Fruit fly (Drosophila melanogaster) whole organism, embryonic: ENCODE measurements around the gene Apt1.

Experiments used
- Atf3 ChIP-seq: fragments of 200-800 bp; sonication (Bioruptor generic); optimal IDR thresholded peaks from 3 replicates; lab custom pipeline; 2016; ENCODE audit warnings: missing biosample characterization, missing genetic modification characterization
- CG10209 ChIP-seq: fragments of 200-800 bp; sonication (Bioruptor generic); optimal IDR thresholded peaks from 3 replicates; lab custom pipeline; 2017; ENCODE audit warnings: missing biosample characterization, mild to moderate bottlenecking, missing genetic modification characterization, missing genetic modification reagents
- CG1024 ChIP-seq: fragments of 200-800 bp; sonication (Bioruptor generic); IDR thresholded peaks from 2 replicates; pipeline ENCODE4 v1.3.6; 2022; ENCODE audit warnings: missing biosample characterization, missing genetic modification characterization
- CG10543 ChIP-seq: fragments of 200-800 bp; sonication (Bioruptor generic); optimal IDR thresholded peaks from 3 replicates; lab custom pipeline; 2017; ENCODE audit warnings: missing biosample characterization, mild to moderate bottlenecking, missing genetic modification characterization, moderate library complexity
- CG10654 ChIP-seq: fragments of 200-800 bp; sonication (Bioruptor generic); optimal IDR thresholded peaks from 2 replicates; lab custom pipeline; 2016; ENCODE audit warnings: missing biosample characterization, missing genetic modification characterization
- CG11456 ChIP-seq: fragments of 200-800 bp; sonication (Bioruptor generic); IDR thresholded peaks from 3 replicates; pipeline ENCODE4 v1.3.6; 2022; ENCODE audit warnings: missing biosample characterization, missing genetic modification characterization
- CG11723 ChIP-seq: fragments of 200-800 bp; sonication (Bioruptor generic); optimal IDR thresholded peaks from 2 replicates; lab custom pipeline; 2017; ENCODE audit warnings: missing biosample characterization, mild to moderate bottlenecking, missing genetic modification characterization
- CG12769 ChIP-seq: fragments of 200-800 bp; sonication (Bioruptor generic); optimal IDR thresholded peaks from 2 replicates; lab custom pipeline; 2019; ENCODE audit warnings: missing biosample characterization, mild to moderate bottlenecking, missing genetic modification characterization, moderate library complexity
- CG17361 ChIP-seq: fragments of 200-800 bp; sonication (Bioruptor generic); IDR thresholded peaks from 3 replicates; pipeline ENCODE4 v1.3.6; 2022; ENCODE audit warnings: missing biosample characterization, missing genetic modification characterization
- CG17385 ChIP-seq: fragments of 200-800 bp; sonication (Bioruptor generic); optimal IDR thresholded peaks from 3 replicates; lab custom pipeline; 2018; ENCODE audit warnings: missing biosample characterization, mild to moderate bottlenecking, missing genetic modification characterization
- CG18262 ChIP-seq: fragments of 200-800 bp; optimal IDR thresholded peaks from 3 replicates; lab custom pipeline; 2019; ENCODE audit warnings: missing biosample characterization, mild to moderate bottlenecking, missing genetic modification characterization, moderate library complexity
- CG2678 ChIP-seq: fragments of 200-800 bp; sonication (Bioruptor generic); optimal IDR thresholded peaks from 3 replicates; lab custom pipeline; 2019; ENCODE audit warnings: missing biosample characterization, mild to moderate bottlenecking, missing genetic modification characterization, moderate library complexity
- CG2875 ChIP-seq: fragments of 200-800 bp; sonication (Bioruptor generic); optimal IDR thresholded peaks from 2 replicates; lab custom pipeline; 2017; ENCODE audit warnings: missing biosample characterization, mild to moderate bottlenecking, missing genetic modification characterization, missing genetic modification reagents
- CG31441 ChIP-seq: fragments of 200-800 bp; sonication (Bioruptor generic); IDR thresholded peaks from 2 replicates; pipeline ENCODE4 v1.3.6; 2022; ENCODE audit warnings: missing biosample characterization, missing genetic modification characterization
- CG4282 ChIP-seq: fragments of 200-800 bp; sonication (Bioruptor generic); optimal IDR thresholded peaks from 2 replicates; lab custom pipeline; 2016; ENCODE audit warnings: missing biosample characterization, missing genetic modification characterization
- CG4707 ChIP-seq: fragments of 200-800 bp; sonication (Bioruptor generic); optimal IDR thresholded peaks from 2 replicates; lab custom pipeline; 2018; ENCODE audit warnings: missing biosample characterization, mild to moderate bottlenecking, missing genetic modification characterization, moderate library complexity
- CG7745 ChIP-seq: fragments of 200-800 bp; sonication (Bioruptor generic); optimal IDR thresholded peaks from 2 replicates; lab custom pipeline; 2018; ENCODE audit warnings: missing biosample characterization, mild to moderate bottlenecking, missing genetic modification characterization, moderate library complexity
- CG8359 ChIP-seq: fragments of 200-800 bp; sonication (Bioruptor generic); optimal IDR thresholded peaks from 2 replicates; lab custom pipeline; 2017; ENCODE audit warnings: missing biosample characterization, mild to moderate bottlenecking, missing genetic modification characterization, borderline replicate concordance
- CG8388 ChIP-seq: fragments of 200-800 bp; sonication (Bioruptor generic); optimal IDR thresholded peaks from 2 replicates; lab custom pipeline; 2019; ENCODE audit warnings: missing biosample characterization, mild to moderate bottlenecking, missing genetic modification characterization, moderate library complexity
- CG8944 ChIP-seq: fragments of 200-800 bp; sonication (Bioruptor generic); optimal IDR thresholded peaks from 3 replicates; lab custom pipeline; 2016; ENCODE audit warnings: missing biosample characterization, missing genetic modification characterization
- Camta ChIP-seq: fragments of 200-800 bp; sonication (Bioruptor generic); optimal IDR thresholded peaks from 2 replicates; lab custom pipeline; 2016; ENCODE audit warnings: missing biosample characterization, missing genetic modification characterization
- CkIIα-i1 ChIP-seq: fragments of 200-800 bp; sonication (Bioruptor generic); IDR thresholded peaks from 2 replicates; pipeline ENCODE4 v1.3.6; 2022; ENCODE audit warnings: missing biosample characterization, missing genetic modification characterization
- D19A ChIP-seq: fragments of 200-800 bp; optimal IDR thresholded peaks from 3 replicates; lab custom pipeline; 2019; ENCODE audit warnings: missing biosample characterization, mild to moderate bottlenecking, missing genetic modification characterization, moderate library complexity
- D19B ChIP-seq: fragments of 200-800 bp; sonication (Bioruptor generic); optimal IDR thresholded peaks from 2 replicates; lab custom pipeline; 2017; ENCODE audit warnings: missing biosample characterization, mild to moderate bottlenecking, missing genetic modification characterization
- HLHmδ ChIP-seq: fragments of 200-800 bp; sonication (Bioruptor generic); optimal IDR thresholded peaks from 2 replicates; lab custom pipeline; 2018; ENCODE audit warnings: missing biosample characterization, mild to moderate bottlenecking, missing genetic modification characterization, moderate library complexity
- Hey ChIP-seq: fragments of 200-800 bp; sonication (Bioruptor generic); optimal IDR thresholded peaks from 3 replicates; lab custom pipeline; 2018; ENCODE audit warnings: missing biosample characterization, mild to moderate bottlenecking, missing genetic modification characterization
- Hr39 ChIP-seq: fragments of >200 bp; optimal IDR thresholded peaks from 2 replicates; lab custom pipeline; 2017
- Jarid2 ChIP-seq: fragments of 200-800 bp; sonication (Bioruptor generic); optimal IDR thresholded peaks from 3 replicates; lab custom pipeline; 2017; ENCODE audit warnings: mild to moderate bottlenecking, missing biosample characterization, missing genetic modification reagents, missing genetic modification characterization
- NfI ChIP-seq: fragments of 200-800 bp; sonication (Bioruptor generic); optimal IDR thresholded peaks from 3 replicates; lab custom pipeline; 2018; ENCODE audit warnings: missing biosample characterization, mild to moderate bottlenecking, missing genetic modification characterization, moderate library complexity
- Opbp ChIP-seq: fragments of 200-800 bp; sonication (Bioruptor generic); IDR thresholded peaks from 3 replicates; pipeline ENCODE4 v1.3.6; 2022; ENCODE audit warnings: missing biosample characterization, missing genetic modification characterization; ENCODE audit not compliant: partially characterized antibody
- Rfx ChIP-seq: fragments of 200-800 bp; sonication (Bioruptor generic); IDR thresholded peaks from 2 replicates; pipeline ENCODE4 v1.3.6; 2022; ENCODE audit warnings: missing biosample characterization, missing genetic modification characterization
- Sox102F ChIP-seq: fragments of 200-800 bp; sonication (Bioruptor generic); optimal IDR thresholded peaks from 2 replicates; lab custom pipeline; 2018; ENCODE audit warnings: missing biosample characterization, mild to moderate bottlenecking, missing genetic modification characterization, moderate library complexity
- Ssrp ChIP-seq: fragments of 200-800 bp; sonication (Bioruptor generic); optimal IDR thresholded peaks from 2 replicates; lab custom pipeline; 2018; ENCODE audit warnings: missing biosample characterization, mild to moderate bottlenecking, missing genetic modification characterization, moderate library complexity
- Usf ChIP-seq: fragments of 200-800 bp; sonication (Bioruptor generic); optimal IDR thresholded peaks from 2 replicates; lab custom pipeline; 2017; ENCODE audit warnings: missing genotype, missing biosample characterization, missing genetic modification characterization
- aop ChIP-seq: fragments of 200-800 bp; sonication (Bioruptor generic); IDR thresholded peaks from 2 replicates; pipeline ENCODE4 v1.3.6; 2022; ENCODE audit warnings: missing biosample characterization, missing genetic modification characterization
- ara ChIP-seq: fragments of 200-800 bp; sonication (Bioruptor generic); IDR thresholded peaks from 2 replicates; pipeline ENCODE4 v1.3.6; 2022; ENCODE audit warnings: missing biosample characterization, missing genetic modification characterization
- ash1 ChIP-seq: fragments of 200-800 bp; sonication (Bioruptor generic); optimal IDR thresholded peaks from 2 replicates; lab custom pipeline; 2018; ENCODE audit warnings: missing biosample characterization, mild to moderate bottlenecking, missing genetic modification characterization
- bab2 ChIP-seq: fragments of 200-800 bp; sonication (Bioruptor generic); optimal IDR thresholded peaks from 2 replicates; lab custom pipeline; 2016; ENCODE audit warnings: missing biosample characterization, missing genetic modification characterization
- bcd ChIP-seq: fragments of 200-800 bp; sonication (Bioruptor generic); optimal IDR thresholded peaks from 2 replicates; lab custom pipeline; 2017; ENCODE audit warnings: missing biosample characterization, mild to moderate bottlenecking, missing genetic modification characterization
- br ChIP-seq: fragments of >200 bp; optimal IDR thresholded peaks from 2 replicates; lab custom pipeline; 2017
- dati ChIP-seq: fragments of 200-800 bp; sonication (Bioruptor generic); IDR thresholded peaks from 2 replicates; pipeline ENCODE4 v1.3.6; 2022; ENCODE audit warnings: missing biosample characterization, missing genetic modification characterization
- en ChIP-seq: fragments of 200-800 bp; sonication (Bioruptor generic); optimal IDR thresholded peaks from 2 replicates; lab custom pipeline; 2016; ENCODE audit warnings: missing biosample characterization, missing genetic modification characterization
- ewg ChIP-seq: fragments of 200-800 bp; sonication (Bioruptor generic); optimal IDR thresholded peaks from 3 replicates; lab custom pipeline; 2017; ENCODE audit warnings: mild to moderate bottlenecking, missing biosample characterization, missing genetic modification reagents, missing genetic modification characterization
- grau ChIP-seq: fragments of 200-800 bp; optimal IDR thresholded peaks from 3 replicates; lab custom pipeline; 2019; ENCODE audit warnings: missing biosample characterization, mild to moderate bottlenecking, missing genetic modification characterization, moderate library complexity
- luna ChIP-seq: fragments of 200-800 bp; sonication (Bioruptor generic); optimal IDR thresholded peaks from 2 replicates; lab custom pipeline; 2016; ENCODE audit warnings: missing biosample characterization, missing genetic modification characterization
- maf-S ChIP-seq: fragments of 200-800 bp; sonication (Bioruptor generic); optimal IDR thresholded peaks from 2 replicates; lab custom pipeline; 2016; ENCODE audit warnings: missing biosample characterization, missing genetic modification characterization
- mld ChIP-seq: fragments of 200-800 bp; sonication (Bioruptor generic); IDR thresholded peaks from 3 replicates; pipeline ENCODE4 v1.3.6; 2022; ENCODE audit warnings: missing biosample characterization, missing genetic modification characterization; ENCODE audit not compliant: partially characterized antibody
- pho ChIP-seq: fragments of 200-800 bp; sonication (Bioruptor generic); optimal IDR thresholded peaks from 2 replicates; lab custom pipeline; 2016; ENCODE audit warnings: missing biosample characterization, missing genetic modification characterization
- sima ChIP-seq: fragments of 200-800 bp; sonication (Bioruptor generic); optimal IDR thresholded peaks from 2 replicates; lab custom pipeline; 2016; ENCODE audit warnings: missing biosample characterization, missing genetic modification characterization
- slou ChIP-seq: fragments of 200-800 bp; sonication (Bioruptor generic); optimal IDR thresholded peaks from 3 replicates; lab custom pipeline; 2016; ENCODE audit warnings: missing biosample characterization, missing genetic modification characterization
- sob ChIP-seq: fragments of 200-800 bp; sonication (Bioruptor generic); IDR thresholded peaks from 2 replicates; pipeline ENCODE4 v1.3.6; 2022; ENCODE audit warnings: missing biosample characterization, missing genetic modification characterization
- vfl ChIP-seq: fragments of 200-800 bp; sonication (Bioruptor generic); optimal IDR thresholded peaks from 2 replicates; lab custom pipeline; 2016; ENCODE audit warnings: missing biosample characterization, missing genetic modification characterization

Apt1 gene

DNA sequence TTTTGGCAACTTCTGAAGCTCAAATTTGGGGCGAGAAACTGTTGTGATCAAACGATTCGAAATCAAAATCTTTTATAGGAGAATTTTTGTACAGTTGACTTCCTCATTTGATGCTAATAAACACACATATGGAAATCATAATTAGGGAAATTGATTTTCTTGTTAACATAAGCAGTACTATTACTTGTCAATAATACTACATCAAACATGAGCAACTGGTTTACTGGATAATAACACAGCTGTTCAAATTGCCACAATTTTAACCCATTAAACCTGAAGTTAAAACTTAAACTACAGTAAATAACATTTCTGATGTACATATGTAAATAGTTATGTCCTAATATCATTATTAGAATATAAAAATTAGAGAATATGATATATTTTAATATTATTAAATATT is 47.9 kb upstream of the Apt1 start, which contains the start of gene CG43390 (continued):
- TF ChIP-seq CG10543 (GFP tag; lab: Kevin White, UChicago): no peak
- TF ChIP-seq Rfx (GFP tag; lab: Robert Waterston, UW): peak; percentile 77; the same call in 1 of the 2 replicates
- no peak for TF ChIP-seq CG11723
- no peak for TF ChIP-seq CG10654 (GFP tag; lab: Kevin White, UChicago)
- TF ChIP-seq D19A (tag; lab: Kevin White, UChicago): no peak
- TF ChIP-seq mld (GFP tag; lab: Robert Waterston, UW): no peak
- no peak; the same call in 1 of the 2 replicates for TF ChIP-seq CG31441 (GFP tag; lab: Robert Waterston, UW)
- TF ChIP-seq CG10209: peak; percentile 66
- TF ChIP-seq slou (GFP tag; lab: Kevin White, UChicago): peak; percentile 4
- TF ChIP-seq CG4707: no peak
- no peak for TF ChIP-seq CG7745 (tag; lab: Kevin White, UChicago)
- peak; percentile 7 for TF ChIP-seq maf-S (GFP tag; lab: Kevin White, UChicago)
- no peak for TF ChIP-seq CG18262 (tag; lab: Kevin White, UChicago)
- TF ChIP-seq CG17385 (GFP tag; lab: Kevin White, UChicago): peak; percentile 47
- peak; percentile 7 for TF ChIP-seq Camta (GFP tag; lab: Kevin White, UChicago)
- TF ChIP-seq CG17361 (GFP tag; lab: Robert Waterston, UW): peak; percentile 40; the same call in 1 of the 3 replicates
- no peak for TF ChIP-seq CG8388 (GFP tag; lab: Kevin White, UChicago)
- no peak for TF ChIP-seq Ssrp (tag; lab: Kevin White, UChicago)
- TF ChIP-seq ewg (GFP tag; lab: Kevin White, UChicago): no peak
- TF ChIP-seq CG1024 (GFP tag; lab: Robert Waterston, UW): no peak
- peak; percentile 68; the same call in 1 of the 2 replicates for TF ChIP-seq sob (GFP tag; lab: Robert Waterston, UW)
- no peak for TF ChIP-seq CG11456 (GFP tag; lab: Robert Waterston, UW)
- no peak for TF ChIP-seq aop
- TF ChIP-seq Usf (GFP tag; lab: Kevin White, UChicago): no peak
- peak; percentile 90 for TF ChIP-seq CG12769
- peak; percentile 58 for TF ChIP-seq grau (tag; lab: Kevin White, UChicago)
- TF ChIP-seq CG4282 (GFP tag; lab: Kevin White, UChicago): no peak
- TF ChIP-seq Sox102F: peak; percentile 31
- peak; percentile 7 for TF ChIP-seq CG2875 (GFP tag; lab: Kevin White, UChicago)
- no peak for TF ChIP-seq CG8359
- TF ChIP-seq NfI (GFP tag; lab: Kevin White, UChicago): no peak
- TF ChIP-seq Opbp (GFP tag; lab: Robert Waterston, UW): no peak
- peak; percentile 27 for TF ChIP-seq pho
- no peak for TF ChIP-seq ash1 (GFP tag; lab: Kevin White, UChicago)
- peak; percentile 83 for TF ChIP-seq CG2678
- TF ChIP-seq Jarid2 (GFP tag; lab: Kevin White, UChicago): peak; percentile 2
- TF ChIP-seq br: no peak
- no peak for TF ChIP-seq CkIIα-i1
- TF ChIP-seq Hey (tag; lab: Kevin White, UChicago): peak; percentile 45
- TF ChIP-seq bcd (GFP tag; lab: Kevin White, UChicago): peak; percentile 29
- TF ChIP-seq bab2 (GFP tag; lab: Kevin White, UChicago): peak; percentile 35
- no peak for TF ChIP-seq sima (GFP tag; lab: Kevin White, UChicago)
- TF ChIP-seq ara (GFP tag; lab: Robert Waterston, UW): no peak
- no peak for TF ChIP-seq vfl (GFP tag; lab: Kevin White, UChicago)
- TF ChIP-seq en (GFP tag; lab: Kevin White, UChicago): no peak
- TF ChIP-seq HLHmδ (GFP tag; lab: Kevin White, UChicago): no peak
- peak; percentile 44 for TF ChIP-seq luna (GFP tag; lab: Kevin White, UChicago)
- no peak for TF ChIP-seq Atf3 (GFP tag; lab: Kevin White, UChicago)
- no peak for TF ChIP-seq CG8944
- no peak for TF ChIP-seq dati
- TF ChIP-seq D19B (GFP tag; lab: Kevin White, UChicago): peak; percentile 9
- TF ChIP-seq Hr39 (lab: Kevin White, UChicago): no peak
